Worm (Caenorhabditis elegans) whole organism, L3 larva: ENCODE measurements around the gene oac-29.

Source experiments
- ama-1 ChIP-seq: fragments of 150-350 bp; optimal IDR thresholded peaks from 2 replicates; lab custom pipeline; 2018
- eor-1 ChIP-seq, 2 experiments: fragments of 150-350 bp; optimal IDR thresholded peaks; 2 replicates each; lab custom pipeline; 2014 to 2018; ENCODE audit warnings: missing biosample characterization in 2 of 2, missing genetic modification characterization in 2 of 2
- hmg-11 ChIP-seq: sonication (generic microtip); optimal IDR thresholded peaks from 2 replicates; lab custom pipeline; 2016; ENCODE audit warnings: missing genetic modification characterization, missing compliant biosample characterization
- nhr-28 ChIP-seq: fragments of 150-350 bp; optimal IDR thresholded peaks from 2 replicates; lab custom pipeline; 2014; ENCODE audit warnings: missing biosample characterization, missing genetic modification characterization
- nhr-77 ChIP-seq: fragments of 150-350 bp; optimal IDR thresholded peaks from 2 replicates; lab custom pipeline; 2014; ENCODE audit warnings: missing biosample characterization, missing genetic modification characterization
- skn-1 ChIP-seq: fragments of 150-350 bp; optimal IDR thresholded peaks from 2 replicates; lab custom pipeline; 2014; ENCODE audit warnings: missing biosample characterization, missing genetic modification characterization
- ztf-11 ChIP-seq: fragments of 150-350 bp; optimal IDR thresholded peaks from 2 replicates; lab custom pipeline; 2014; ENCODE audit warnings: missing biosample characterization, missing genetic modification characterization
- ztf-4 ChIP-seq: fragments of 150-350 bp; optimal IDR thresholded peaks from 2 replicates; lab custom pipeline; 2014; ENCODE audit warnings: missing biosample characterization, missing genetic modification characterization

DNA sequence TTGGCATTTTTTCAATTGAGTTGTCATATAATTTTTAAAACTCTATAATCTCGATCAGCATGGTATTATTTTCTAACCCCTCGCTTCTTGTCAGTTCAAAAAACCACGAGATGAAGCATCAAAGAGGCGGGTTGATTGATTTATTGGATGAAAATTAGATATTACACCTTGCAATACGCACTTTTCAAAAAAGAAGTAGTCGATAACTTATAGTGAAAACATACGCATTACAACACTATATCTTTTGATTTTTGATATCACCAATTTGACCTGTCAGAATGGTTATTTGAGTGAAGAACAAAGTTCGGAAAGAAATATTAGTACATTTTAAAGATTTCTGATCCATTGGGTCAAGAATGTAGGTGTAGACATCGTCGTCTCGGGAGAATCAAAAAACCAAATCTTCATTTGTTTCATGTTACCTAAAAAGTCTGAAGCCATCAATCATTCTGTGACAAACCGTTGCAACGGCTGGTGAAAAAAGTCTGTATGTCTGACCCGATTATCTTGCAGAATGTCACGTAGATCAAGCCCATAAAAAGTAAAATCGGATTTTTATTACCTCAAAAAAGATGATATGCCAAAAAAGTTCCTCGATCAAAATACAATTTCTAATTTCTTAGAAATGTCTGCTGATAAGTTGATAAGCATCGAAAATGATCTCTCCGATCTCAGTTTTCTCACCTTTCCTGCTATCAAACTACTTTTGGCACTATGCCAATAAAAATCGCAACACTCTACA is 17.8 kb upstream of the oac-29 start:
- TF ChIP-seq skn-1 (tag; lab: Kevin White, UChicago): no peak
- TF ChIP-seq eor-1 (tag; optimal IDR thresholded peaks at IDR 0.05; lab: Kevin White, UChicago): no peak
- TF ChIP-seq ama-1 (lab: Kevin White, UChicago): no peak
- TF ChIP-seq ztf-11 (tag; lab: Kevin White, UChicago): no peak
- TF ChIP-seq nhr-28: no peak
- TF ChIP-seq ztf-4: no peak
- no peak for TF ChIP-seq nhr-77 (tag; lab: Kevin White, UChicago)
- no peak for TF ChIP-seq hmg-11
